Fruit fly (Drosophila melanogaster) whole organism, adult: ENCODE results near the gene tra.

Source experiments
- CG11617 ChIP-seq: fragments of 200-800 bp; sonication (Bioruptor generic); optimal IDR thresholded peaks from 2 replicates; lab custom pipeline; 2017; ENCODE audit warnings: mild to moderate bottlenecking, missing biosample characterization, missing genetic modification reagents, missing genetic modification characterization
- CG12768 ChIP-seq: fragments of 200-800 bp; sonication (Bioruptor generic); optimal IDR thresholded peaks from 2 replicates; lab custom pipeline; 2017; ENCODE audit warnings: missing biosample characterization, missing genetic modification characterization, mild to moderate bottlenecking, moderate library complexity, missing genetic modification reagents
- CG14711 ChIP-seq: fragments of 200-800 bp; sonication (Bioruptor generic); optimal IDR thresholded peaks from 2 replicates; lab custom pipeline; 2018; ENCODE audit warnings: missing biosample characterization, mild to moderate bottlenecking, missing genetic modification characterization, moderate library complexity
- CG1620 ChIP-seq: fragments of 200-800 bp; sonication (Bioruptor generic); optimal IDR thresholded peaks from 2 replicates; lab custom pipeline; 2016; ENCODE audit warnings: missing biosample characterization, missing genetic modification characterization
- CG33017 ChIP-seq: fragments of 200-800 bp; sonication (Bioruptor generic); optimal IDR thresholded peaks from 2 replicates; lab custom pipeline; 2018; ENCODE audit warnings: missing biosample characterization, mild to moderate bottlenecking, missing genetic modification characterization, moderate library complexity
- CG5204 ChIP-seq: fragments of 200-800 bp; sonication (Bioruptor generic); optimal IDR thresholded peaks from 2 replicates; lab custom pipeline; 2016; ENCODE audit warnings: missing biosample characterization, missing genetic modification characterization
- CG7045 ChIP-seq: fragments of 200-800 bp; sonication (Bioruptor generic); optimal IDR thresholded peaks from 2 replicates; lab custom pipeline; 2017; ENCODE audit warnings: missing biosample characterization, mild to moderate bottlenecking, missing genetic modification characterization
- CG7101 ChIP-seq: fragments of 200-800 bp; sonication (Bioruptor generic); optimal IDR thresholded peaks from 2 replicates; lab custom pipeline; 2018; ENCODE audit warnings: missing biosample characterization, mild to moderate bottlenecking, missing genetic modification characterization, moderate library complexity
- Clk ChIP-seq: fragments of 200-800 bp; sonication (Bioruptor generic); optimal IDR thresholded peaks from 2 replicates; lab custom pipeline; 2017; ENCODE audit warnings: missing biosample characterization, missing genetic modification characterization
- Crg-1 ChIP-seq: fragments of 200-800 bp; sonication (Bioruptor generic); optimal IDR thresholded peaks from 2 replicates; lab custom pipeline; 2016; ENCODE audit warnings: missing biosample characterization, missing genetic modification characterization
- Hr96 ChIP-seq: fragments of 200-800 bp; sonication (Bioruptor generic); optimal IDR thresholded peaks from 2 replicates; lab custom pipeline; 2016; ENCODE audit warnings: missing biosample characterization, missing genetic modification characterization
- Mnt ChIP-seq: fragments of 200-800 bp; sonication (Bioruptor generic); optimal IDR thresholded peaks from 2 replicates; lab custom pipeline; 2016; ENCODE audit warnings: missing biosample characterization, mild to moderate bottlenecking, missing genetic modification characterization
- bab1 ChIP-seq: fragments of 200-800 bp; sonication (Bioruptor generic); optimal IDR thresholded peaks from 3 replicates; lab custom pipeline; 2019; ENCODE audit warnings: missing biosample characterization, mild to moderate bottlenecking, missing genetic modification characterization, moderate library complexity
- cic ChIP-seq: fragments of 200-800 bp; sonication (Bioruptor generic); optimal IDR thresholded peaks from 2 replicates; lab custom pipeline; 2017; ENCODE audit warnings: missing biosample characterization, mild to moderate bottlenecking, missing genetic modification characterization, moderate library complexity
- cnc ChIP-seq, 2 experiments: fragments of >200 bp; optimal IDR thresholded peaks; 2 replicates each; lab custom pipeline; 2017
- kay ChIP-seq: fragments of 200-800 bp; sonication (Bioruptor generic); peaks from one replicate; lab custom pipeline; 2016; ENCODE audit warnings: missing biosample characterization, missing genetic modification characterization, borderline replicate concordance
- ovo ChIP-seq: fragments of 200-800 bp; sonication (Bioruptor generic); optimal IDR thresholded peaks from 2 replicates; lab custom pipeline; 2016; ENCODE audit warnings: missing biosample characterization, missing genetic modification characterization
- pad ChIP-seq: fragments of 200-800 bp; sonication (Bioruptor generic); optimal IDR thresholded peaks from 3 replicates; lab custom pipeline; 2017; ENCODE audit warnings: missing biosample characterization, missing genetic modification characterization, mild to moderate bottlenecking, moderate library complexity, missing genetic modification reagents
- tj ChIP-seq: fragments of 200-800 bp; sonication (Bioruptor generic); optimal IDR thresholded peaks from 3 replicates; lab custom pipeline; 2017; ENCODE audit warnings: missing biosample characterization, mild to moderate bottlenecking, missing genetic modification characterization, moderate library complexity
- toe ChIP-seq: fragments of 200-800 bp; sonication (Bioruptor generic); optimal IDR thresholded peaks from 2 replicates; lab custom pipeline; 2016; ENCODE audit warnings: missing biosample characterization, missing genetic modification characterization

The tra gene

dm6 chr3L:16610201-16610600, 19.4 kb upstream of the tra start, which contains the start of gene Prosbeta6:
Prosbeta6 (minus strand) TSS chr3L:16610418.
- no peak for TF ChIP-seq CG5204 (GFP tag; lab: Kevin White, UChicago)
- peak; percentile 38 for TF ChIP-seq CG14711 (tag; lab: Kevin White, UChicago)
- TF ChIP-seq pad (GFP tag; lab: Kevin White, UChicago), result no peak
- TF ChIP-seq CG33017 (tag; lab: Kevin White, UChicago), result no peak
- TF ChIP-seq toe (GFP tag; lab: Kevin White, UChicago), result no peak
- TF ChIP-seq bab1 (GFP tag; lab: Kevin White, UChicago), result peak; percentile 42
- TF ChIP-seq Mnt (GFP tag; lab: Kevin White, UChicago), result no peak
- no peak for TF ChIP-seq Crg-1 (GFP tag; lab: Kevin White, UChicago)
- TF ChIP-seq Clk (GFP tag; lab: Kevin White, UChicago), result no peak
- no peak for TF ChIP-seq kay (GFP tag; lab: Kevin White, UChicago)
- TF ChIP-seq tj (GFP tag; lab: Kevin White, UChicago), result no peak
- no peak for TF ChIP-seq Hr96
- no peak for TF ChIP-seq cic (GFP tag; lab: Kevin White, UChicago)
- no peak for TF ChIP-seq ovo (GFP tag; lab: Kevin White, UChicago)
- TF ChIP-seq CG11617, result no peak
- TF ChIP-seq CG12768 (GFP tag; lab: Kevin White, UChicago), result no peak
- no peak for TF ChIP-seq CG7101 (tag; lab: Kevin White, UChicago)
- TF ChIP-seq CG7045 (GFP tag; lab: Kevin White, UChicago), result no peak
- TF ChIP-seq cnc (optimal IDR thresholded peaks at IDR 0.05; lab: Kevin White, UChicago), result peak; percentile 71 to 76
- TF ChIP-seq CG1620, result no peak

dm6 chr3L:16609120-16609519, 18.3 kb upstream of the tra start, which contains the start of gene CG4098:
CG4098 (minus strand) TSS chr3L:16609347.
- TF ChIP-seq kay (GFP tag; lab: Kevin White, UChicago) (no peak), CG7045 (GFP tag; lab: Kevin White, UChicago) (peak; percentile 64), bab1 (GFP tag; lab: Kevin White, UChicago) (peak; percentile 69), CG33017 (tag; lab: Kevin White, UChicago) (peak; percentile 43), tj (GFP tag; lab: Kevin White, UChicago) (no peak), CG12768 (GFP tag; lab: Kevin White, UChicago) (peak; percentile 63), Hr96 (peak; percentile 65), Mnt (GFP tag; lab: Kevin White, UChicago) (peak; percentile 61), cnc (optimal IDR thresholded peaks at IDR 0.05; lab: Kevin White, UChicago) (no peak), CG11617 (peak; percentile 36), CG14711 (tag; lab: Kevin White, UChicago) (peak; percentile 49), CG5204 (GFP tag; lab: Kevin White, UChicago) (no peak), cic (GFP tag; lab: Kevin White, UChicago) (peak; percentile 21), CG1620 (peak; percentile 61), Clk (GFP tag; lab: Kevin White, UChicago) (no peak), toe (GFP tag; lab: Kevin White, UChicago) (peak; percentile 47), pad (GFP tag; lab: Kevin White, UChicago) (peak; percentile 32), ovo (GFP tag; lab: Kevin White, UChicago) (no peak), Crg-1 (GFP tag; lab: Kevin White, UChicago) (peak; percentile 50), CG7101 (tag; lab: Kevin White, UChicago) (peak; percentile 69)

dm6 chr3L:16602736-16603144, 11.9 kb upstream of the tra start, which contains the start of gene Arts:
Arts (plus strand) TSS chr3L:16602851.
- peak; percentile 22 for TF ChIP-seq Crg-1 (GFP tag; lab: Kevin White, UChicago)
- peak; percentile 26 for TF ChIP-seq tj (GFP tag; lab: Kevin White, UChicago)
- TF ChIP-seq cic (GFP tag; lab: Kevin White, UChicago), result no peak
- TF ChIP-seq CG1620, result peak; percentile 0
- peak; percentile 12 for TF ChIP-seq Hr96
- peak; percentile 29 for TF ChIP-seq CG7045 (GFP tag; lab: Kevin White, UChicago)
- peak; percentile 30 for TF ChIP-seq CG14711 (tag; lab: Kevin White, UChicago)
- peak; percentile 17 for TF ChIP-seq ovo (GFP tag; lab: Kevin White, UChicago)
- TF ChIP-seq CG33017 (tag; lab: Kevin White, UChicago), result no peak
- no peak for TF ChIP-seq cnc (optimal IDR thresholded peaks at IDR 0.05; lab: Kevin White, UChicago)
- TF ChIP-seq Clk (GFP tag; lab: Kevin White, UChicago), result no peak
- peak; percentile 38 for TF ChIP-seq CG7101 (tag; lab: Kevin White, UChicago)
- TF ChIP-seq toe (GFP tag; lab: Kevin White, UChicago), result peak; percentile 51
- peak; percentile 28 for TF ChIP-seq pad (GFP tag; lab: Kevin White, UChicago)
- peak; percentile 67 for TF ChIP-seq CG11617
- no peak for TF ChIP-seq kay (GFP tag; lab: Kevin White, UChicago)
- TF ChIP-seq CG12768 (GFP tag; lab: Kevin White, UChicago), result no peak
- TF ChIP-seq CG5204 (GFP tag; lab: Kevin White, UChicago), result peak; percentile 48
- TF ChIP-seq Mnt (GFP tag; lab: Kevin White, UChicago), result peak; percentile 77
- TF ChIP-seq bab1 (GFP tag; lab: Kevin White, UChicago), result peak; percentile 27

- no peak for TF ChIP-seq CG7101 (tag; lab: Kevin White, UChicago)
- no peak for TF ChIP-seq bab1 (GFP tag; lab: Kevin White, UChicago)
- TF ChIP-seq Clk (GFP tag; lab: Kevin White, UChicago), result no peak
- no peak for TF ChIP-seq CG7045 (GFP tag; lab: Kevin White, UChicago)
- TF ChIP-seq Crg-1 (GFP tag; lab: Kevin White, UChicago), result no peak
These were observed 4.2 kb upstream of the tra start, which contains the start of the genes spd-2 and Apl for dm6 chr3L:16594922-16595518. spd-2 (minus strand) TSS chr3L:16595014. Apl (plus strand) TSS chr3L:16595181.
